Worm (Caenorhabditis elegans): ENCODE results near the gene T23D5.3.

The T23D5.3 gene

ce11 chrV:15721431-15721830, 12.0 kb downstream of the T23D5.3 start:
- TF ChIP-seq tlf-1 (GFP tag; optimal IDR thresholded peaks at IDR 0.05) (no peak), attf-3 (GFP tag; conservative IDR thresholded peaks at IDR 0.05) (no peak), rec-8 (tag; optimal IDR thresholded peaks at IDR 0.05) (no peak), lin-54 (GFP tag; optimal IDR thresholded peaks at IDR 0.05) (no peak), C06A6.2 (GFP tag; conservative IDR thresholded peaks at IDR 0.05) (no peak), mcd-1 (GFP tag; IDR thresholded peaks at IDR 0.05) (no peak), F52B5.7 (tag; optimal IDR thresholded peaks at IDR 0.05) (no peak), sdz-38 (tag; optimal IDR thresholded peaks at IDR 0.05) (no peak), ceh-40 (GFP tag; IDR thresholded peaks at IDR 0.05) (no peak), pbrm-1 (GFP tag; IDR thresholded peaks at IDR 0.05) (no peak), lin-26 (GFP tag; IDR thresholded peaks at IDR 0.05) (no peak), ccch-3 (GFP tag; optimal IDR thresholded peaks at IDR 0.05) (no peak), let-526 (GFP tag; IDR thresholded peaks at IDR 0.05) (no peak), nhr-179 (tag; optimal IDR thresholded peaks at IDR 0.05) (no peak), B0035.1 (tag; optimal IDR thresholded peaks at IDR 0.05) (no peak)

ce11 chrV:15719570-15719969, 13.9 kb downstream of the T23D5.3 start, which contains the start of gene Y6E2A.7:
TSS of gene Y6E2A.7 (plus strand) at chrV:15719870.
- no peak for TF ChIP-seq lin-40 (tag; optimal IDR thresholded peaks at IDR 0.05)
- no peak for TF ChIP-seq nhr-80 (tag; optimal IDR thresholded peaks at IDR 0.05)
- TF ChIP-seq F57A8.1 (GFP tag; optimal IDR thresholded peaks at IDR 0.05) = no peak
- no peak for TF ChIP-seq C17E4.6 (GFP tag; IDR thresholded peaks at IDR 0.05)
- no peak for TF ChIP-seq Y67H2A.10 (GFP tag; conservative IDR thresholded peaks at IDR 0.05)
- no peak for TF ChIP-seq K12H6.12 (tag; optimal IDR thresholded peaks at IDR 0.05)
- no peak for TF ChIP-seq T26A5.8 (tag; optimal IDR thresholded peaks at IDR 0.05)
- TF ChIP-seq K11D2.4 (GFP tag; IDR thresholded peaks at IDR 0.05) = no peak
- TF ChIP-seq lin-26 (GFP tag; IDR thresholded peaks at IDR 0.05) = no peak
- no peak for TF ChIP-seq nfyb-1 (GFP tag; IDR thresholded peaks at IDR 0.05)
- TF ChIP-seq F55B11.4 (tag; optimal IDR thresholded peaks at IDR 0.05; ENCODE audit: borderline replicate concordance, insufficient read depth) = no peak
- TF ChIP-seq rpc-1 (optimal IDR thresholded peaks at IDR 0.05) = no peak
- no peak for TF ChIP-seq rpc-1 (tag; optimal IDR thresholded peaks at IDR 0.05)
- no peak for TF ChIP-seq mxl-1 (tag; optimal IDR thresholded peaks at IDR 0.05)
- no peak for TF ChIP-seq gei-17 (GFP tag; optimal IDR thresholded peaks at IDR 0.05)
- no peak for TF ChIP-seq ztf-6 (GFP tag; IDR thresholded peaks at IDR 0.05)
- TF ChIP-seq madf-6 (GFP tag; IDR thresholded peaks at IDR 0.05) = no peak

- TF ChIP-seq him-1 (tag; optimal IDR thresholded peaks at IDR 0.05) (no peak), unc-130 (GFP tag; optimal IDR thresholded peaks at IDR 0.05) (no peak), repo-1 (tag; optimal IDR thresholded peaks at IDR 0.05) (no peak), bed-2 (GFP tag; IDR thresholded peaks at IDR 0.05) (no peak), B0035.1 (tag; optimal IDR thresholded peaks at IDR 0.05) (no peak), F10E7.11 (tag; optimal IDR thresholded peaks at IDR 0.05) (no peak), zfh-2 (GFP tag; conservative IDR thresholded peaks at IDR 0.05) (no peak), lin-35 (GFP tag; optimal IDR thresholded peaks at IDR 0.05) (no peak), madf-3 (GFP tag; IDR thresholded peaks at IDR 0.05) (no peak), B0336.3 (GFP tag; IDR thresholded peaks at IDR 0.05) (no peak), F37B4.10 (GFP tag; IDR thresholded peaks at IDR 0.05) (no peak), tlf-1 (GFP tag; optimal IDR thresholded peaks at IDR 0.05) (no peak), dox-1 (GFP tag; IDR thresholded peaks at IDR 0.05) (no peak)
These were observed 14.9 kb downstream of the T23D5.3 start, which contains the start of gene Y6E2A.5 for ce11 chrV:15718562-15718961. TSS of gene Y6E2A.5 (minus strand) at chrV:15718662.

Measured in whole organism, young adult.